Fruit fly (Drosophila melanogaster) whole organism, embryonic: ENCODE measurements around the gene Nepl14.

Experiments
- Abd-B ChIP-seq: fragments of 200-800 bp; sonication (Bioruptor generic); optimal IDR thresholded peaks from 2 replicates; lab custom pipeline; 2018; ENCODE audit warnings: missing biosample characterization, mild to moderate bottlenecking, missing genetic modification characterization, moderate library complexity
- Bgb ChIP-seq: fragments of 200-800 bp; sonication (Bioruptor generic); IDR thresholded peaks from 2 replicates; pipeline ENCODE4 v1.3.6; 2022; ENCODE audit warnings: missing biosample characterization, missing genetic modification characterization; ENCODE audit not compliant: partially characterized antibody
- Blimp-1 ChIP-seq: fragments of 200-800 bp; sonication (Bioruptor generic); optimal IDR thresholded peaks from 3 replicates; lab custom pipeline; 2018; ENCODE audit warnings: missing biosample characterization, missing genetic modification characterization, mild to moderate bottlenecking, moderate library complexity, missing genetic modification reagents
- CG10321 ChIP-seq: fragments of 200-800 bp; sonication (Bioruptor generic); IDR thresholded peaks from 2 replicates; pipeline ENCODE4 v1.3.6; 2022; ENCODE audit warnings: missing biosample characterization, missing genetic modification characterization
- CG10565 ChIP-seq: fragments of 200-800 bp; sonication (Bioruptor generic); optimal IDR thresholded peaks from 3 replicates; lab custom pipeline; 2016; ENCODE audit warnings: missing biosample characterization, mild to moderate bottlenecking, missing genetic modification characterization
- CG12299 ChIP-seq: fragments of 200-800 bp; sonication (Bioruptor generic); optimal IDR thresholded peaks from 2 replicates; lab custom pipeline; 2018; ENCODE audit warnings: missing biosample characterization, mild to moderate bottlenecking, missing genetic modification characterization
- CG13424 ChIP-seq: fragments of 200-800 bp; sonication (Bioruptor generic); optimal IDR thresholded peaks from 2 replicates; lab custom pipeline; 2019; ENCODE audit warnings: missing biosample characterization, mild to moderate bottlenecking, missing genetic modification characterization, moderate library complexity
- CG15011 ChIP-seq: fragments of 200-800 bp; sonication (Bioruptor generic); optimal IDR thresholded peaks from 3 replicates; lab custom pipeline; 2018; ENCODE audit warnings: missing biosample characterization, mild to moderate bottlenecking, missing genetic modification characterization
- CG2889 ChIP-seq: fragments of 200-800 bp; sonication (Bioruptor generic); IDR thresholded peaks from 3 replicates; pipeline ENCODE4 v1.3.6; 2022; ENCODE audit warnings: missing biosample characterization, missing genetic modification characterization
- CG30431 ChIP-seq: fragments of 200-800 bp; sonication (Bioruptor generic); optimal IDR thresholded peaks from 2 replicates; lab custom pipeline; 2017; ENCODE audit warnings: missing biosample characterization, missing genetic modification characterization
- CG31441 ChIP-seq: fragments of 200-800 bp; sonication (Bioruptor generic); IDR thresholded peaks from 2 replicates; pipeline ENCODE4 v1.3.6; 2022; ENCODE audit warnings: missing biosample characterization, missing genetic modification characterization
- CG3163 ChIP-seq: fragments of 200-800 bp; sonication (Bioruptor generic); optimal IDR thresholded peaks from 3 replicates; lab custom pipeline; 2016; ENCODE audit warnings: missing biosample characterization, missing genetic modification characterization
- CG32772 ChIP-seq: fragments of 200-800 bp; sonication (Bioruptor generic); IDR thresholded peaks from 2 replicates; pipeline ENCODE4 v1.3.6; 2022; ENCODE audit warnings: missing biosample characterization, missing genetic modification characterization
- CG4360 ChIP-seq: fragments of 200-800 bp; sonication (Bioruptor generic); IDR thresholded peaks from 2 replicates; pipeline ENCODE4 v1.3.6; 2022; ENCODE audit warnings: missing biosample characterization, missing genetic modification characterization
- CG7745 ChIP-seq: fragments of 200-800 bp; sonication (Bioruptor generic); optimal IDR thresholded peaks from 2 replicates; lab custom pipeline; 2018; ENCODE audit warnings: missing biosample characterization, mild to moderate bottlenecking, missing genetic modification characterization, moderate library complexity
- CG8359 ChIP-seq: fragments of 200-800 bp; sonication (Bioruptor generic); optimal IDR thresholded peaks from 2 replicates; lab custom pipeline; 2017; ENCODE audit warnings: missing biosample characterization, mild to moderate bottlenecking, missing genetic modification characterization, borderline replicate concordance
- CG8944 ChIP-seq: fragments of 200-800 bp; sonication (Bioruptor generic); optimal IDR thresholded peaks from 3 replicates; lab custom pipeline; 2016; ENCODE audit warnings: missing biosample characterization, missing genetic modification characterization
- CG9609 ChIP-seq: fragments of 200-800 bp; sonication (Bioruptor generic); optimal IDR thresholded peaks from 3 replicates; lab custom pipeline; 2016; ENCODE audit warnings: missing biosample characterization, missing genetic modification characterization
- CG9876 ChIP-seq: fragments of 200-800 bp; sonication (Bioruptor generic); optimal IDR thresholded peaks from 2 replicates; lab custom pipeline; 2016; ENCODE audit warnings: missing biosample characterization, missing genetic modification characterization
- Drgx ChIP-seq: fragments of 200-800 bp; sonication (Bioruptor generic); IDR thresholded peaks from 2 replicates; pipeline ENCODE4 v1.3.6; 2022; ENCODE audit warnings: missing biosample characterization, missing genetic modification characterization
- HmgZ ChIP-seq: fragments of 200-800 bp; sonication (Bioruptor generic); optimal IDR thresholded peaks from 2 replicates; lab custom pipeline; 2018; ENCODE audit warnings: missing biosample characterization, mild to moderate bottlenecking, missing genetic modification characterization
- Hr78 ChIP-seq, 2 experiments: fragments of 200-800 bp in 1 of 2; fragments of >200 bp in 1 of 2; sonication (Bioruptor generic) in 1 of 2; optimal IDR thresholded peaks; 2 replicates each; lab custom pipeline; 2017 to 2019; ENCODE audit warnings: missing biosample characterization in 2 of 2, missing genetic modification characterization in 2 of 2, mild to moderate bottlenecking in 1 of 2, moderate library complexity in 1 of 2
- Lim3 ChIP-seq: fragments of 200-800 bp; sonication (Bioruptor generic); IDR thresholded peaks from 2 replicates; pipeline ENCODE4 v1.3.6; 2022; ENCODE audit warnings: missing biosample characterization, missing genetic modification characterization
- Nf-YB ChIP-seq: fragments of 200-800 bp; sonication (Bioruptor generic); optimal IDR thresholded peaks from 3 replicates; lab custom pipeline; 2019; ENCODE audit warnings: missing biosample characterization, mild to moderate bottlenecking, missing genetic modification characterization, moderate library complexity
- Poxn ChIP-seq: fragments of 200-800 bp; sonication (Bioruptor generic); IDR thresholded peaks from 2 replicates; pipeline ENCODE4 v1.3.6; 2022; ENCODE audit warnings: missing biosample characterization, missing genetic modification characterization
- Rx ChIP-seq: fragments of 200-800 bp; sonication (Bioruptor generic); IDR thresholded peaks from 2 replicates; pipeline ENCODE4 v1.3.6; 2022; ENCODE audit warnings: missing biosample characterization, missing genetic modification characterization
- Sin3A ChIP-seq: fragments of >200 bp; optimal IDR thresholded peaks from 2 replicates; lab custom pipeline; 2018
- ab ChIP-seq: fragments of 200-800 bp; sonication (Bioruptor generic); optimal IDR thresholded peaks from 2 replicates; lab custom pipeline; 2016; ENCODE audit warnings: missing biosample characterization, missing genetic modification characterization
- bigmax ChIP-seq: fragments of 200-800 bp; sonication (Bioruptor generic); optimal IDR thresholded peaks from 2 replicates; lab custom pipeline; 2018; ENCODE audit warnings: missing biosample characterization, mild to moderate bottlenecking, missing genetic modification characterization
- br ChIP-seq: fragments of >200 bp; optimal IDR thresholded peaks from 2 replicates; lab custom pipeline; 2017
- bsh ChIP-seq, 2 experiments: fragments of 200-800 bp; sonication (Bioruptor generic); optimal IDR thresholded peaks; 2 replicates each; lab custom pipeline; 2017 to 2018; ENCODE audit warnings: mild to moderate bottlenecking in 2 of 2, missing biosample characterization in 2 of 2, missing genetic modification characterization in 2 of 2, moderate library complexity in 1 of 2
- croc ChIP-seq: fragments of 200-800 bp; sonication (Bioruptor generic); conservative IDR thresholded peaks from 3 replicates; pipeline ENCODE4 v1.3.6; 2022; ENCODE audit warnings: missing biosample characterization, missing genetic modification characterization
- eyg ChIP-seq: fragments of 200-800 bp; sonication (Bioruptor generic); optimal IDR thresholded peaks from 3 replicates; lab custom pipeline; 2016; ENCODE audit warnings: missing biosample characterization, missing genetic modification characterization
- grau ChIP-seq: fragments of 200-800 bp; optimal IDR thresholded peaks from 3 replicates; lab custom pipeline; 2019; ENCODE audit warnings: missing biosample characterization, mild to moderate bottlenecking, missing genetic modification characterization, moderate library complexity
- gro ChIP-seq: fragments of 200-800 bp; sonication (Bioruptor generic); optimal IDR thresholded peaks from 2 replicates; lab custom pipeline; 2016; ENCODE audit warnings: missing biosample characterization, missing genetic modification characterization
- lab ChIP-seq: fragments of 200-800 bp; sonication (Bioruptor generic); optimal IDR thresholded peaks from 3 replicates; lab custom pipeline; 2017; ENCODE audit warnings: missing biosample characterization, missing genetic modification characterization, mild to moderate bottlenecking, moderate library complexity, missing genetic modification reagents
- lola ChIP-seq, 3 experiments: fragments of >200 bp in 2 of 3; fragments of 200-800 bp in 1 of 3; sonication (Bioruptor generic) in 1 of 3; optimal IDR thresholded peaks; 2 replicates each; lab custom pipeline; 2017 to 2019; ENCODE audit warnings: missing biosample characterization in 3 of 3, missing genetic modification characterization in 3 of 3, mild to moderate bottlenecking in 1 of 3, moderate library complexity in 1 of 3
- onecut ChIP-seq: fragments of 200-800 bp; sonication (Bioruptor generic); IDR thresholded peaks from 2 replicates; pipeline ENCODE4 v1.3.6; 2022; ENCODE audit warnings: missing biosample characterization, missing genetic modification characterization
- pan ChIP-seq, 4 experiments: fragments of >200 bp in 3 of 4; fragments of 200-800 bp in 1 of 4; sonication (Bioruptor generic) in 1 of 4; optimal IDR thresholded peaks in 3 of 4; IDR thresholded peaks in 1 of 4; 2 replicates each; pipeline versions ENCODE4 v1.3.6 to Lab custom; 2017 to 2022; ENCODE audit warnings: missing biosample characterization in 2 of 4, missing genetic modification characterization in 2 of 4, mixed read lengths in 1 of 4
- pzg ChIP-seq: fragments of 200-800 bp; sonication (Bioruptor generic); optimal IDR thresholded peaks from 3 replicates; lab custom pipeline; 2018; ENCODE audit warnings: missing biosample characterization, mild to moderate bottlenecking, missing genetic modification characterization, moderate library complexity
- repo ChIP-seq: fragments of 200-800 bp; sonication (Bioruptor generic); optimal IDR thresholded peaks from 2 replicates; lab custom pipeline; 2016; ENCODE audit warnings: missing biosample characterization, missing genetic modification characterization
- schlank ChIP-seq: fragments of 200-800 bp; sonication (Bioruptor generic); optimal IDR thresholded peaks from 2 replicates; lab custom pipeline; 2018; ENCODE audit warnings: missing biosample characterization, mild to moderate bottlenecking, missing genetic modification characterization
- sim ChIP-seq: fragments of 200-800 bp; sonication (Bioruptor generic); IDR thresholded peaks from 2 replicates; pipeline ENCODE4 v1.3.6; 2022; ENCODE audit warnings: missing biosample characterization, missing genetic modification characterization
- sima ChIP-seq: fragments of 200-800 bp; sonication (Bioruptor generic); optimal IDR thresholded peaks from 2 replicates; lab custom pipeline; 2016; ENCODE audit warnings: missing biosample characterization, missing genetic modification characterization
- sisA ChIP-seq: fragments of 200-800 bp; sonication (Bioruptor generic); IDR thresholded peaks from 2 replicates; pipeline ENCODE4 v1.3.6; 2022; ENCODE audit warnings: missing biosample characterization, missing genetic modification characterization
- slou ChIP-seq: fragments of 200-800 bp; sonication (Bioruptor generic); optimal IDR thresholded peaks from 3 replicates; lab custom pipeline; 2016; ENCODE audit warnings: missing biosample characterization, missing genetic modification characterization
- slp2 ChIP-seq: fragments of 200-800 bp; sonication (Bioruptor generic); optimal IDR thresholded peaks from 2 replicates; lab custom pipeline; 2016; ENCODE audit warnings: missing biosample characterization, missing genetic modification characterization
- tll ChIP-seq, 2 experiments: fragments of 200-800 bp in 1 of 2; fragments of >200 bp in 1 of 2; sonication (Bioruptor generic) in 1 of 2; optimal IDR thresholded peaks; 2 replicates each; lab custom pipeline; 2017 to 2019; ENCODE audit warnings: missing biosample characterization in 2 of 2, missing genetic modification characterization in 2 of 2, mild to moderate bottlenecking in 1 of 2, moderate library complexity in 1 of 2
- trh ChIP-seq: fragments of 200-800 bp; sonication (Bioruptor generic); optimal IDR thresholded peaks from 2 replicates; lab custom pipeline; 2016; ENCODE audit warnings: missing biosample characterization, missing genetic modification characterization
- twi ChIP-seq: fragments of 200-800 bp; optimal IDR thresholded peaks from 2 replicates; lab custom pipeline; 2019; ENCODE audit warnings: missing biosample characterization, mild to moderate bottlenecking, missing genetic modification characterization, moderate library complexity
- unpg ChIP-seq: fragments of 200-800 bp; sonication (Bioruptor generic); optimal IDR thresholded peaks from 3 replicates; lab custom pipeline; 2018; ENCODE audit warnings: missing biosample characterization, mild to moderate bottlenecking, missing genetic modification characterization, moderate library complexity

Nepl14 gene

DNA sequence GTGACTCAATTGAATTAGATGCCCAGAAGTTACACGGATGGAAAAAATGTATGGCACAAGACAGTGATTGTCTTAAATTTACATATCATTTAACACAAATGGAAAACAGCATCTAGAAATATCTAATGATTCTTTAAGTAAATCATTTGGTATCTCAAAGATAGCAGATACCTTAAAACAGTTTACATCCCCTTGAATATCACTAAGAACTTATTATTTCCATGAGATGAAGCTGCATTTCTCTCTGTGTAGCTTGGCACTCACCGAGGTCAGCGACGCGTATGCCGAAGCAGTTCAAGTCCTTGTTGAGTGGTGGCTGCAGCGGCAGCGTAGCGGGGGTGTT is 43.9 kb downstream of the Nepl14 start (continued):
- TF ChIP-seq CG30431 (GFP tag; lab: Kevin White, UChicago) (no peak), ab (GFP tag; lab: Kevin White, UChicago) (no peak), CG13424 (peak; percentile 33), CG8359 (GFP tag; lab: Kevin White, UChicago) (no peak), Blimp-1 (GFP tag; lab: Kevin White, UChicago) (peak; percentile 60), CG2889 (GFP tag; lab: Robert Waterston, UW) (no peak), Sin3A (no peak), bigmax (GFP tag; lab: Kevin White, UChicago) (no peak), CG15011 (GFP tag; lab: Kevin White, UChicago) (no peak), HmgZ (tag; lab: Kevin White, UChicago) (no peak), CG12299 (no peak), CG32772 (GFP tag; lab: Robert Waterston, UW) (no peak), Poxn (GFP tag; lab: Robert Waterston, UW) (no peak), CG9609 (GFP tag; lab: Kevin White, UChicago) (no peak), slp2 (no peak), Rx (GFP tag; lab: Robert Waterston, UW) (no peak), pan (optimal IDR thresholded peaks at IDR 0.05; lab: Kevin White, UChicago) (no peak), pan (GFP tag; optimal IDR thresholded peaks at IDR 0.05 in 1 of 2, IDR thresholded peaks at IDR 0.05 in 1 of 2) (peak in 1 of 2 experiments; percentile 14), Hr78 (GFP tag; optimal IDR thresholded peaks at IDR 0.05; lab: Kevin White, UChicago) (no peak), unpg (GFP tag; lab: Kevin White, UChicago) (peak; percentile 47), grau (peak; percentile 33), Nf-YB (GFP tag; lab: Kevin White, UChicago) (no peak), CG31441 (peak; percentile 44; the same call in 1 of the 2 replicates), CG7745 (no peak), sima (GFP tag; lab: Kevin White, UChicago) (no peak), CG9876 (GFP tag; lab: Kevin White, UChicago) (no peak), Lim3 (no peak), CG3163 (GFP tag; lab: Kevin White, UChicago) (no peak), onecut (GFP tag; lab: Robert Waterston, UW) (no peak), schlank (tag; lab: Kevin White, UChicago) (no peak), sim (no peak), twi (tag; lab: Kevin White, UChicago) (no peak), bsh (GFP tag; optimal IDR thresholded peaks at IDR 0.05; lab: Kevin White, UChicago) (peak in 1 of 2 experiments; percentile 48), lola (GFP tag; optimal IDR thresholded peaks at IDR 0.05; lab: Kevin White, UChicago) (peak in 1 of 3 experiments; percentile 26), CG4360 (GFP tag; lab: Robert Waterston, UW) (no peak), croc (GFP tag; lab: Robert Waterston, UW) (no peak), trh (no peak), sisA (GFP tag; lab: Robert Waterston, UW) (peak; percentile 44; the same call in 1 of the 2 replicates), repo (GFP tag; lab: Kevin White, UChicago) (no peak), pzg (GFP tag; lab: Kevin White, UChicago) (no peak), eyg (GFP tag; lab: Kevin White, UChicago) (no peak), slou (GFP tag; lab: Kevin White, UChicago) (no peak), gro (GFP tag; lab: Kevin White, UChicago) (no peak), lab (peak; percentile 36), Abd-B (GFP tag; lab: Kevin White, UChicago) (no peak), Bgb (GFP tag; lab: Robert Waterston, UW) (no peak), Drgx (GFP tag; lab: Robert Waterston, UW) (no peak), CG8944 (GFP tag; lab: Kevin White, UChicago) (no peak), CG10565 (no peak), br (lab: Kevin White, UChicago) (no peak), tll (GFP tag; optimal IDR thresholded peaks at IDR 0.05; lab: Kevin White, UChicago) (no peak), CG10321 (GFP tag; lab: Robert Waterston, UW) (no peak)
